Fruit fly (Drosophila melanogaster) whole organism, prepupa: Measurements from ENCODE around the gene Idh3a.

Experiments used
- CG11294 ChIP-seq: fragments of 200-800 bp; sonication (Bioruptor generic); IDR thresholded peaks from 2 replicates; pipeline ENCODE4 v1.3.6; 2022; ENCODE audit warnings: missing biosample characterization, missing genetic modification characterization
- CG1621 ChIP-seq: fragments of 200-800 bp; sonication (Bioruptor generic); optimal IDR thresholded peaks from 3 replicates; lab custom pipeline; 2018; ENCODE audit warnings: missing biosample characterization, mild to moderate bottlenecking, missing genetic modification characterization
- CG16779 ChIP-seq: fragments of 200-800 bp; sonication (Bioruptor generic); optimal IDR thresholded peaks from 3 replicates; lab custom pipeline; 2017; ENCODE audit warnings: missing biosample characterization, mild to moderate bottlenecking, missing genetic modification characterization
- CG3919 ChIP-seq: fragments of 200-800 bp; sonication (Bioruptor generic); optimal IDR thresholded peaks from 3 replicates; lab custom pipeline; 2016; ENCODE audit warnings: missing biosample characterization, missing genetic modification characterization
- Sox14 ChIP-seq: fragments of 200-800 bp; sonication (Bioruptor generic); optimal IDR thresholded peaks from 3 replicates; lab custom pipeline; 2016; ENCODE audit warnings: missing biosample characterization, missing genetic modification characterization
- fd85E ChIP-seq: fragments of 200-800 bp; sonication (Bioruptor generic); optimal IDR thresholded peaks from 3 replicates; lab custom pipeline; 2016; ENCODE audit warnings: missing biosample characterization, missing genetic modification characterization

DNA sequence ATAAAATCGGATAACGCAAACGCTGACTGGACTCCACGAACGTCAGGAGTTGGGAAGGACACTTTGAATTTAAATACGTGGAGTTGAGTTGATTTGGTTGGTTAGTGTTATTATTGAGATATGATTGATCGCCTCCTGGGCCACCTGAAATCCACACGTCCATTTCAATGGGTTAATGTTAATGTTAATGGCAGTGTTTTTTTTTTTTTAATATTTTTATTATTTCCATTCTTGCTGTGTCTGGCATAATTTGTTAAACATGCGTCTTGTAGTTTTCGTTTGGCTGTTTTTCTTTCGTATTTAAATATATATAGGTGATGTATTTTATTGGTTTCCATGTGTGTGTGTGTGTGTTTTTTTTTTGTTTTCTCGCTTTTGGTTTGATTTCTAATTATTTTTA is 10.0 kb upstream of the Idh3a start, which contains the start of gene CG12231:
- TF ChIP-seq fd85E (GFP tag; lab: Kevin White, UChicago) (no peak), CG16779 (tag; lab: Kevin White, UChicago) (no peak), CG11294 (GFP tag; lab: Robert Waterston, UW) (no peak), CG1621 (tag; lab: Kevin White, UChicago) (no peak), Sox14 (GFP tag; lab: Kevin White, UChicago) (no peak), CG3919 (GFP tag; lab: Kevin White, UChicago) (no peak)
